Worm (Caenorhabditis elegans) whole organism, L4 larva: ENCODE data around the gene msp-53.

Experiments
- ZK546.5 ChIP-seq, 2 experiments: sonication (generic microtip); optimal IDR thresholded peaks; 2 replicates each; lab custom pipeline; 2017; ENCODE audit warnings: missing biosample characterization in 2 of 2, missing genetic modification characterization in 2 of 2
- ama-1 ChIP-seq: fragments of 150-350 bp; optimal IDR thresholded peaks from 2 replicates; lab custom pipeline; 2014; ENCODE audit warnings: inconsistent platforms, mixed read lengths
- ceh-82 ChIP-seq: sonication (generic microtip); optimal IDR thresholded peaks from 2 replicates; lab custom pipeline; 2017; ENCODE audit warnings: missing biosample characterization, missing genetic modification characterization
- daf-16 ChIP-seq, 3 experiments: sonication (generic microtip); optimal IDR thresholded peaks; 2 replicates each; lab custom pipeline; 2016 to 2017; ENCODE audit warnings: missing genetic modification characterization in 3 of 3, missing genetic modification reagents in 3 of 3, mild to moderate bottlenecking in 2 of 3, missing compliant biosample characterization in 2 of 3, missing biosample characterization in 1 of 3, moderate library complexity in 1 of 3
- daf-8 ChIP-seq: fragments of 200-800 bp; sonication (Bioruptor generic); IDR thresholded peaks from 2 replicates; pipeline ENCODE4 v1.3.6; 2022; ENCODE audit warnings: missing genetic modification characterization, missing compliant biosample characterization
- gei-8 ChIP-seq: fragments of 200-800 bp; sonication (Bioruptor generic); optimal IDR thresholded peaks from 2 replicates; lab custom pipeline; 2018; ENCODE audit warnings: mild to moderate bottlenecking, missing genetic modification characterization, missing compliant biosample characterization
- jun-1 ChIP-seq: fragments of 150-350 bp; optimal IDR thresholded peaks from 2 replicates; lab custom pipeline; 2014; ENCODE audit warnings: missing biosample characterization, missing genetic modification reagents, missing genetic modification characterization
- lin-13 ChIP-seq: fragments of 150-350 bp; optimal IDR thresholded peaks from 2 replicates; lab custom pipeline; 2014; ENCODE audit warnings: missing biosample characterization, missing genetic modification reagents, missing genetic modification characterization
- lin-29 ChIP-seq: fragments of 200-800 bp; sonication (Bioruptor generic); IDR thresholded peaks from 2 replicates; pipeline ENCODE4 v1.3.6; 2022; ENCODE audit warnings: missing genetic modification reagents, missing genetic modification characterization, missing compliant biosample characterization
- nhr-237 ChIP-seq: sonication (generic microtip); optimal IDR thresholded peaks from 2 replicates; lab custom pipeline; 2017; ENCODE audit warnings: missing biosample characterization, missing genetic modification characterization
- nhr-76 ChIP-seq: fragments of 150-350 bp; optimal IDR thresholded peaks from 2 replicates; lab custom pipeline; 2014; ENCODE audit warnings: missing biosample characterization, missing genetic modification characterization
- zag-1 ChIP-seq: fragments of 150-350 bp; optimal IDR thresholded peaks from 2 replicates; lab custom pipeline; 2014; ENCODE audit warnings: missing biosample characterization, missing genetic modification characterization
- ztf-11 ChIP-seq: fragments of 150-350 bp; optimal IDR thresholded peaks from 2 replicates; lab custom pipeline; 2014; ENCODE audit warnings: missing biosample characterization, missing genetic modification characterization

DNA sequence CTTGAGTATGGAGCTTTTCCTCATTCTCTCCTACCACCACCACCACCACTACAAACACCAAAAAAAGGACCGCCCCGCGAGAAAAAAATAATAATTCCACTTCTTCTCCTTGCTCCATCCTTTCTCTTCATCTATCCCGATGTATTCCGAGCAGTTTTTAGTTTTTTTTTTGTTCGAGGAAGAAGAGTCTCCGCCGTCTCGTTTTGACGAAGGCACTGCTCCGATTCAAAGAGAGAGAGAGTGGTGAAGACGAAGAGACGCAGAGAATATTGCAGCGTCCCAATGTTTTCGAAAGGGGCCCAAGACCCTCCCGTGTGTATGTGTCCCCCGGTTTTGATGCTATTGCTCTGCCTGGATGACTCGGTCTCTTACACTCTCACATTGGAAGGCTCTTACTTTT is 16.3 kb upstream of the msp-53 start:
- TF ChIP-seq lin-29 (GFP tag; lab: Robert Waterston, UW) (no peak), ztf-11 (tag; lab: Kevin White, UChicago) (no peak), jun-1 (tag; lab: Kevin White, UChicago) (no peak), gei-8 (no peak), daf-16 (GFP tag; optimal IDR thresholded peaks at IDR 0.05; lab: Kevin White, UChicago) (no peak), daf-16 (tag; optimal IDR thresholded peaks at IDR 0.05; lab: Kevin White, UChicago) (no peak), ceh-82 (no peak), ZK546.5 (tag; optimal IDR thresholded peaks at IDR 0.05; lab: Kevin White, UChicago) (no peak), lin-13 (GFP tag; lab: Kevin White, UChicago) (no peak), zag-1 (tag; lab: Kevin White, UChicago) (no peak), nhr-76 (tag; lab: Kevin White, UChicago) (no peak), ama-1 (lab: Kevin White, UChicago) (no peak), nhr-237 (tag; lab: Kevin White, UChicago) (no peak), daf-8 (GFP tag; lab: Robert Waterston, UW) (no peak)
